Worm (Caenorhabditis elegans) whole organism, mixed stage, embryonic: ENCODE results near the gene cra-1.
A peak's percentile ranks its signal among the peaks of the same experiment; 100 is the strongest.

Experiments used
- M03D4.4 ChIP-seq: sonication (generic microtip); optimal IDR thresholded peaks from 2 replicates; lab custom pipeline; 2017; ENCODE audit warnings: mild to moderate bottlenecking, missing genetic modification characterization, missing compliant biosample characterization
- bed-3 ChIP-seq: fragments of 200-800 bp; sonication (Bioruptor generic); optimal IDR thresholded peaks from 3 replicates; lab custom pipeline; 2018; ENCODE audit warnings: mild to moderate bottlenecking, missing genetic modification characterization, moderate library complexity, missing compliant biosample characterization
- blmp-1 ChIP-seq: fragments of 150-350 bp; optimal IDR thresholded peaks from 2 replicates; lab custom pipeline; 2014; ENCODE audit warnings: missing biosample characterization, missing genetic modification characterization
- ceh-39 ChIP-seq: fragments of 150-350 bp; optimal IDR thresholded peaks from 2 replicates; lab custom pipeline; 2014; ENCODE audit warnings: missing biosample characterization, missing genetic modification characterization
- ceh-43 ChIP-seq: fragments of 200-800 bp; sonication (Bioruptor generic); optimal IDR thresholded peaks from 2 replicates; lab custom pipeline; 2018; ENCODE audit warnings: mild to moderate bottlenecking, missing genetic modification characterization, moderate library complexity, missing compliant biosample characterization
- ceh-83 ChIP-seq: fragments of 200-800 bp; sonication (Bioruptor generic); optimal IDR thresholded peaks from 2 replicates; lab custom pipeline; 2018; ENCODE audit warnings: mild to moderate bottlenecking, missing genetic modification characterization, missing compliant biosample characterization
- ces-1 ChIP-seq: fragments of 150-350 bp; optimal IDR thresholded peaks from 2 replicates; lab custom pipeline; 2014; ENCODE audit warnings: missing biosample characterization, missing genetic modification reagents, missing genetic modification characterization
- cnd-1 ChIP-seq: fragments of 200-800 bp; sonication (Bioruptor generic); optimal IDR thresholded peaks from 2 replicates; lab custom pipeline; 2018; ENCODE audit warnings: mild to moderate bottlenecking, missing genetic modification characterization, missing compliant biosample characterization
- drap-1 ChIP-seq: fragments of 200-800 bp; sonication (Bioruptor generic); optimal IDR thresholded peaks from 3 replicates; lab custom pipeline; 2018; ENCODE audit warnings: mild to moderate bottlenecking, missing genetic modification characterization, missing compliant biosample characterization
- elt-1 ChIP-seq: sonication (generic microtip); optimal IDR thresholded peaks from 2 replicates; lab custom pipeline; 2017; ENCODE audit warnings: missing genetic modification characterization, mild to moderate bottlenecking, missing compliant biosample characterization, antibody characterized with exemption, moderate library complexity, borderline replicate concordance; ENCODE audit not compliant: insufficient read depth
- elt-3 ChIP-seq: fragments of 150-350 bp; optimal IDR thresholded peaks from 2 replicates; lab custom pipeline; 2014; ENCODE audit warnings: missing biosample characterization, missing genetic modification characterization
- flh-1 ChIP-seq: fragments of 200-800 bp; sonication (Bioruptor generic); optimal IDR thresholded peaks from 2 replicates; lab custom pipeline; 2018; ENCODE audit warnings: mild to moderate bottlenecking, missing genetic modification characterization, moderate library complexity, missing compliant biosample characterization
- ham-2 ChIP-seq: fragments of 200-800 bp; sonication (Bioruptor generic); optimal IDR thresholded peaks from 2 replicates; lab custom pipeline; 2018; ENCODE audit warnings: mild to moderate bottlenecking, missing genetic modification characterization, missing compliant biosample characterization
- hlh-1 ChIP-seq: fragments of 150-350 bp; optimal IDR thresholded peaks from 2 replicates; lab custom pipeline; 2014; ENCODE audit warnings: missing biosample characterization, missing genetic modification reagents, missing genetic modification characterization
- lin-13 ChIP-seq: fragments of 150-350 bp; optimal IDR thresholded peaks from 2 replicates; lab custom pipeline; 2014; ENCODE audit warnings: missing biosample characterization, missing genetic modification characterization
- lin-32 ChIP-seq: fragments of 200-800 bp; sonication (Bioruptor generic); optimal IDR thresholded peaks from 2 replicates; lab custom pipeline; 2018; ENCODE audit warnings: mild to moderate bottlenecking, missing genetic modification characterization, missing compliant biosample characterization
- lsy-2 ChIP-seq: fragments of 150-350 bp; optimal IDR thresholded peaks from 2 replicates; lab custom pipeline; 2014; ENCODE audit warnings: missing biosample characterization, missing genetic modification characterization
- mab-5 ChIP-seq: fragments of 150-350 bp; optimal IDR thresholded peaks from 2 replicates; lab custom pipeline; 2014; ENCODE audit warnings: missing biosample characterization, missing genetic modification characterization
- mep-1 ChIP-seq: fragments of 150-350 bp; optimal IDR thresholded peaks from 2 replicates; lab custom pipeline; 2017; ENCODE audit warnings: missing biosample characterization, missing genetic modification reagents, missing genetic modification characterization, inconsistent platforms
- mls-2 ChIP-seq: sonication (generic microtip); optimal IDR thresholded peaks from 2 replicates; lab custom pipeline; 2016; ENCODE audit warnings: mild to moderate bottlenecking, missing genetic modification characterization, moderate library complexity, missing compliant biosample characterization
- nhr-12 ChIP-seq: fragments of 150-350 bp; optimal IDR thresholded peaks from 2 replicates; lab custom pipeline; 2014; ENCODE audit warnings: missing biosample characterization, missing genetic modification characterization
- nhr-2 ChIP-seq: fragments of 150-350 bp; optimal IDR thresholded peaks from 2 replicates; lab custom pipeline; 2014; ENCODE audit warnings: missing biosample characterization, missing genetic modification characterization
- nhr-237 ChIP-seq: fragments of 150-350 bp; optimal IDR thresholded peaks from 2 replicates; lab custom pipeline; 2014; ENCODE audit warnings: missing biosample characterization, missing genetic modification characterization
- nhr-28 ChIP-seq: fragments of 150-350 bp; optimal IDR thresholded peaks from 2 replicates; lab custom pipeline; 2014; ENCODE audit warnings: missing biosample characterization, missing genetic modification characterization
- nhr-76 ChIP-seq: sonication (generic microtip); optimal IDR thresholded peaks from 2 replicates; lab custom pipeline; 2017; ENCODE audit warnings: missing biosample characterization, missing genetic modification characterization
- pha-4 ChIP-seq: fragments of 150-350 bp; optimal IDR thresholded peaks from 2 replicates; lab custom pipeline; 2018; ENCODE audit warnings: missing biosample characterization, missing genetic modification reagents, missing genetic modification characterization
- sem-2 ChIP-seq: fragments of 200-800 bp; sonication (Bioruptor generic); optimal IDR thresholded peaks from 2 replicates; lab custom pipeline; 2018; ENCODE audit warnings: mild to moderate bottlenecking, missing genetic modification characterization, missing compliant biosample characterization
- snpc-4 ChIP-seq: fragments of 150-350 bp; optimal IDR thresholded peaks from 2 replicates; lab custom pipeline; 2014; ENCODE audit warnings: missing biosample characterization, missing genetic modification characterization
- sptf-1 ChIP-seq: sonication (generic microtip); optimal IDR thresholded peaks from 2 replicates; lab custom pipeline; 2017; ENCODE audit warnings: mild to moderate bottlenecking, missing genetic modification characterization, moderate library complexity, missing compliant biosample characterization
- tbx-8 ChIP-seq: fragments of 200-800 bp; sonication (Bioruptor generic); optimal IDR thresholded peaks from 2 replicates; lab custom pipeline; 2018; ENCODE audit warnings: mild to moderate bottlenecking, missing genetic modification characterization, moderate library complexity, missing compliant biosample characterization
- unc-120 ChIP-seq: sonication (generic microtip); optimal IDR thresholded peaks from 2 replicates; lab custom pipeline; 2017; ENCODE audit warnings: missing genetic modification characterization, missing compliant biosample characterization; ENCODE audit not compliant: poor library complexity, severe bottlenecking
- unc-39 ChIP-seq: fragments of 150-350 bp; optimal IDR thresholded peaks from 2 replicates; lab custom pipeline; 2014; ENCODE audit warnings: missing biosample characterization, missing genetic modification characterization
- unc-62 ChIP-seq: fragments of 150-350 bp; optimal IDR thresholded peaks from 2 replicates; lab custom pipeline; 2014; ENCODE audit warnings: missing biosample characterization, missing genetic modification reagents, missing genetic modification characterization
- zip-8 ChIP-seq: fragments of 150-350 bp; optimal IDR thresholded peaks from 2 replicates; lab custom pipeline; 2014; ENCODE audit warnings: missing biosample characterization, missing genetic modification characterization
- ztf-11 ChIP-seq: fragments of 150-350 bp; optimal IDR thresholded peaks from 2 replicates; lab custom pipeline; 2014; ENCODE audit warnings: missing biosample characterization, missing genetic modification characterization

The cra-1 gene

DNA sequence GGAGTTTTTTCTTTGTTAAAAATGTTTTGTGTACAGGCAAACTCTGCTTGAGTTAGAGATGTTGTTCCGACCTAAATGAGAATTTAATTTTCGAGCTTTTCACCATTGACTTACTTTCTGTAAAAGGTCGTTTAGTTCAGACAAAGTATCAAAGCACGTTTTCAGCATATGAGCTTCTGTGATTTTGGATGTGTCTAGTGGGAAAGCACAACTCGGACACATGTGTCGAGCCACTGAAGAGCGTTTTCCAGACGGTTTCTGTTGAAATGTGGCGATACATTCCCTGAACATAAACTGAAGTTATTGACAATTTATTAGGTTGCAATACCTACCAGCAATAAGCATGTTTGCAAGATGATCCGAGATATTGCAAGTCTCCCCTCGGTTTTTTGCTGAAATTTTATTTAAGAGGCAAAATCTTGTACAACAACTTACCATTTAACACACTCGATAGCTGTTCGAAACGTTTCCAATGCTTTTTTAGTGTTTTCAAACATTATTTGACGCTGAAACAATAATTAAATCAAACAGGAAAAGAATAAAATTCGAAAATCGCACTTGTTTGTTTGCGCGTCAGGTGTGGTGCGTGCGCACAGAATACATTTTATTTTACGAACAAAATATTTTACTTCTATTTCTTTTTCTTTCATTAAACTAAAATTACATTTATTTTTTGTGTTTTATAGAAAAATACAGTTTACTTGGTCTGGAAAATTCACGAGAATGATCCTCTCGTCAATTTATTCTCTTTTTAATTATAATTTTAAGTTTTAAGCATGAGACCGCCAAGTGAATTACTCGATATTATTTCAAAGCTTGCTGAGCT is 20.0 kb upstream of the cra-1 start, which contains the start of the genes brd-1 and K04C2.2:
Gene brd-1, minus strand, starts transcription at position 506 of the 826 bp plus-strand sequence.
Gene K04C2.2, plus strand, starts transcription at position 776 of the 826 bp plus-strand sequence.
- TF ChIP-seq snpc-4 (tag; lab: Kevin White, UChicago) (no peak), tbx-8 (GFP tag; lab: Kevin White, UChicago) (no peak), ces-1 (peak; percentile 48)

DNA sequence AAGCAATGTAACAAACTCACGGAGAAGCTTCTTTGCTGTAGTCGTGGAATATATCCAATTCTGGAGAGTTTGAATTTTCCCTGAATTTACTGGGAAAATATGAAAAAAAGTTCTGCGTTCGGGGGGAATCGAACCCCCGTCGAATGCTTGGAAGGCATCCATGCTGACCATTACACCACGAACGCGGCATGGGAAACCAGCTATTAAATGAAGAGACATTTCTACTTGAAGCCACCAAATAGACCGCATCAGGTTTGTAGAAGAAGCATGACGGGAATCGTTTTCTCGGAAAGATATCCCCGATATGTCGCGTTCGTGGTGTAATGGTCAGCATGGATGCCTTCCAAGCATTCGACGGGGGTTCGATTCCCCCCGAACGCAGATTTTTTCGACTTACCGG is 19.2 kb upstream of the cra-1 start:
- no peak for TF ChIP-seq lsy-2
- TF ChIP-seq nhr-237 (tag; lab: Kevin White, UChicago), result no peak
- TF ChIP-seq nhr-2 (tag; lab: Kevin White, UChicago), result no peak
- no peak for TF ChIP-seq nhr-12 (tag; lab: Kevin White, UChicago)
- no peak for TF ChIP-seq ces-1
- no peak for TF ChIP-seq drap-1 (GFP tag; lab: Kevin White, UChicago)

DNA sequence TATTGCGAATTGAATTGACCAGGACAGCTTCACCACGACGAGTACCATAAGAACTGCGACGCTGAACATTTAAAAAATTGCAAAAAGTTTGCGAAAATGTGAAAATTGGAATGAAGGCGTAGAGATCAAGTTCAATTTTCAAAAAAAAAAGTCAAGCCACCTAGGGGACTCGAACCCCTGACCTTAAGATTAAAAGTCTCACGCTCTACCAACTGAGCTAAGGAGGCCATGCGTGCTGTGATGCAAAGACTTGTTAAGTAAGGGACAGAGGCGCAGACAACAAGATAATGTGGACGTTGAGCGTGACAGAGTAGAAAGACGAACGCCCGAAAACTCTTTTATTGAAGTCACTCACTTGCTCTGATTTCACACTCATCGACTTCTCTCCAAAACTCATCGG is 18.3 kb upstream of the cra-1 start:
- TF ChIP-seq elt-3 (tag; lab: Kevin White, UChicago) (no peak), nhr-76 (tag; lab: Kevin White, UChicago) (no peak), hlh-1 (tag; lab: Kevin White, UChicago) (peak; percentile 42), lin-32 (peak; percentile 60), ceh-39 (no peak), sem-2 (GFP tag; lab: Kevin White, UChicago) (peak; percentile 68), sptf-1 (tag; lab: Kevin White, UChicago) (peak; percentile 87), mls-2 (peak; percentile 85), ztf-11 (tag; lab: Kevin White, UChicago) (peak; percentile 32), ceh-83 (GFP tag; lab: Kevin White, UChicago) (peak; percentile 81), ces-1 (peak; percentile 56), drap-1 (GFP tag; lab: Kevin White, UChicago) (peak; percentile 61), M03D4.4 (tag; lab: Kevin White, UChicago) (peak; percentile 81), ham-2 (GFP tag; lab: Kevin White, UChicago) (peak; percentile 41), unc-120 (tag; lab: Kevin White, UChicago) (peak; percentile 80), ceh-43 (peak; percentile 64), lin-13 (peak; percentile 16), pha-4 (tag; lab: Kevin White, UChicago) (no peak), cnd-1 (tag; lab: Kevin White, UChicago) (peak; percentile 70), bed-3 (GFP tag; lab: Kevin White, UChicago) (peak; percentile 63), mab-5 (tag; lab: Kevin White, UChicago) (no peak), flh-1 (peak; percentile 46), nhr-28 (tag; lab: Kevin White, UChicago) (peak; percentile 38), tbx-8 (GFP tag; lab: Kevin White, UChicago) (peak; percentile 46), zip-8 (tag; lab: Kevin White, UChicago) (no peak), lsy-2 (peak; percentile 45), unc-39 (tag; lab: Kevin White, UChicago) (peak; percentile 13), mep-1 (peak; percentile 55), elt-1 (tag; lab: Kevin White, UChicago) (no peak), blmp-1 (tag; lab: Kevin White, UChicago) (no peak), unc-62 (GFP tag; lab: Kevin White, UChicago) (no peak)

DNA sequence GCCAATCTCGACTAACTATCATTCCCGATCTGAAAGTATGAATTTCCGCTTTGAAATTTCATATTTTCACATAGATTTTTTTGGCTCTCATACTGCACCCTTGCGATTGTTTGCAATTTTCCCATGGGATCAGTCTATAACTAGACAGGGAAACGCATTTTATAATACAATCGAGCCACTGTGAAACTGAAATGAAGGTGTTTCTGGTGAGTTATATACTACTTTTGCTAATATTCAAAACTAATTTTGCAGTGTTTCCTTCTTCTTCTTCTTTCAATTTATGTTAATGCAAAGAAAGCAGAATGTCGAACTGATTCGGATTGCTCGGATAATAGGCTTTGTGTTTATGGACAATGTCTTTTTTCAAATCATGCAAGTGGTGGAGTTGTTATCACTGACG is 16.6 kb upstream of the cra-1 start:
- TF ChIP-seq ceh-39, result no peak
- no peak for TF ChIP-seq ham-2 (GFP tag; lab: Kevin White, UChicago)
- TF ChIP-seq ces-1, result no peak
- TF ChIP-seq zip-8 (tag; lab: Kevin White, UChicago), result no peak
- no peak for TF ChIP-seq hlh-1 (tag; lab: Kevin White, UChicago)
- no peak for TF ChIP-seq sptf-1 (tag; lab: Kevin White, UChicago)
- TF ChIP-seq mep-1, result no peak
- TF ChIP-seq unc-120 (tag; lab: Kevin White, UChicago), result no peak
- TF ChIP-seq nhr-2 (tag; lab: Kevin White, UChicago), result no peak
- TF ChIP-seq sem-2 (GFP tag; lab: Kevin White, UChicago), result no peak
- no peak for TF ChIP-seq nhr-12 (tag; lab: Kevin White, UChicago)
- TF ChIP-seq lsy-2, result no peak
- TF ChIP-seq ceh-83 (GFP tag; lab: Kevin White, UChicago), result no peak
- TF ChIP-seq M03D4.4 (tag; lab: Kevin White, UChicago), result no peak
- no peak for TF ChIP-seq mls-2
- no peak for TF ChIP-seq bed-3 (GFP tag; lab: Kevin White, UChicago)
- no peak for TF ChIP-seq cnd-1 (tag; lab: Kevin White, UChicago)
